Worm (Caenorhabditis elegans): ENCODE measurements around the gene pll-1.

Gene pll-1

ce11 chrIII:385068-385467, 19.3 kb downstream of the pll-1 start:
- no peak for TF ChIP-seq ref-1 (GFP tag; conservative IDR thresholded peaks at IDR 0.05)
- no peak for TF ChIP-seq tab-1 (GFP tag; IDR thresholded peaks at IDR 0.05)
- no peak for TF ChIP-seq flt-1 (GFP tag; IDR thresholded peaks at IDR 0.05)
- no peak for TF ChIP-seq cog-1 (tag; optimal IDR thresholded peaks at IDR 0.05)

DNA sequence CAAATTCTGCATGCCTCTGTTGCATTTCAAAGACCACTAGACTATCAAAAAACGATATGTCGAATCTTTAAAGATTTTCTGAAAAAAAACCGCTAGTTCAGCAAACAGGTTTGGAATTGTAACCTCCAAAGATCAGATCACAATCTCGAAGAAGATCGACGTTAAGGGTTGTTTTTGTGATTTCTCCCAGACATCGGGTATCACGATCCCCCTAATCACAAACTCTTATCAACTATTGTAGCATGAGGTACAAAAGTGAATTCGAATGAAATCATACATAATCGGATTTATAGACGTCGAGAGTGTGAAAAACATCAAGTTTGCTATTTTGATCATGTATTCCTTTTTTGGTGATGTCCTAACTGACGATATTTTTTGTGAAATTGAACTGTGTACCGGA, 35.1 kb downstream of the pll-1 start:
- no peak for TF ChIP-seq tab-1 (GFP tag; IDR thresholded peaks at IDR 0.05)
- TF ChIP-seq cog-1 (tag; optimal IDR thresholded peaks at IDR 0.05) = no peak
- no peak for TF ChIP-seq ref-1 (GFP tag; conservative IDR thresholded peaks at IDR 0.05)
- TF ChIP-seq flt-1 (GFP tag; IDR thresholded peaks at IDR 0.05) = no peak
- TF ChIP-seq med-1 (GFP tag; optimal IDR thresholded peaks at IDR 0.05; ENCODE audit: insufficient read depth) = no peak
- TF ChIP-seq ztf-29 (GFP tag; IDR thresholded peaks at IDR 0.05) = no peak
- no peak for TF ChIP-seq klf-2 (GFP tag; conservative IDR thresholded peaks at IDR 0.05)
- no peak for TF ChIP-seq T22C8.4 (GFP tag; IDR thresholded peaks at IDR 0.05)
- no peak for TF ChIP-seq ztf-23 (GFP tag; IDR thresholded peaks at IDR 0.05)

ce11 chrIII:402168-402813, 36.5 kb downstream of the pll-1 start, which contains the start of the genes Y55B1BL.1 and Y55B1BL.2:
TSS of gene Y55B1BL.1 (plus strand) at chrIII:402384.
TSS of gene Y55B1BL.2 (plus strand) at chrIII:402763.
- TF ChIP-seq med-1 (GFP tag; optimal IDR thresholded peaks at IDR 0.05; ENCODE audit: insufficient read depth) (no peak), flt-1 (GFP tag; IDR thresholded peaks at IDR 0.05) (no peak), T22C8.4 (GFP tag; IDR thresholded peaks at IDR 0.05) (no peak), ztf-23 (GFP tag; IDR thresholded peaks at IDR 0.05) (no peak), tab-1 (GFP tag; IDR thresholded peaks at IDR 0.05) (no peak), klf-2 (GFP tag; conservative IDR thresholded peaks at IDR 0.05) (no peak), ztf-29 (GFP tag; IDR thresholded peaks at IDR 0.05) (no peak), cog-1 (tag; optimal IDR thresholded peaks at IDR 0.05) (no peak), ref-1 (GFP tag; conservative IDR thresholded peaks at IDR 0.05) (no peak)

- TF ChIP-seq ztf-23 (GFP tag; IDR thresholded peaks at IDR 0.05) = peak; percentile 90
- TF ChIP-seq ztf-29 (GFP tag; IDR thresholded peaks at IDR 0.05) = peak; percentile 55; the same call in 1 of the 2 replicates
- TF ChIP-seq klf-2 (GFP tag; conservative IDR thresholded peaks at IDR 0.05) = peak; percentile 93
- peak; percentile 73; the same call in 1 of the 2 replicates for TF ChIP-seq tab-1 (GFP tag; IDR thresholded peaks at IDR 0.05)
- peak; percentile 77 for TF ChIP-seq ref-1 (GFP tag; conservative IDR thresholded peaks at IDR 0.05)
- peak; percentile 54 for TF ChIP-seq T22C8.4 (GFP tag; IDR thresholded peaks at IDR 0.05)
- peak; percentile 9; the same call in 1 of the 2 replicates for TF ChIP-seq flt-1 (GFP tag; IDR thresholded peaks at IDR 0.05)
Measured at ce11 chrIII:415331-415775, 49.6 kb downstream of the pll-1 start.

DNA sequence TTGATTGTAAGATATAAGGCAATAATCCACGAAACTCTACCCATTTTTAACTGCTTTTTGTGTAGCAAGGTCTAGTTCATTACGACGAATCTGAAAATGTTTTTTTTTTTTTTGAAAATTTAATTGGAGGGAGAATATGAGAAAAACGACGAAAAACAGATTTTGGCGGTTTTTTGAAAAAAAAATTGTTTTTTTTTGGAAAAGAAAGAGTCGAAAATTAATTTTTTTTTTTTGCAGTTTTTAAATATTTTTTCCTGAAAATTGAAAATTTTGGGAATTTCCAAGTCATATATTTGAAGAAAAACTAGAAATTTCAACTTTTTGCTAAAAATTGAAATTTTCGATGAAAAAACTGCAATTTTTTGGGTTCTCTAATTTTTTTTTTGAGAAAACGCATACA, 52.9 kb downstream of the pll-1 start, which contains the start of gene stim-1:
TSS of gene stim-1 (minus strand) at position 101 of the 400 bp plus-strand sequence.
- TF ChIP-seq tab-1 (GFP tag; IDR thresholded peaks at IDR 0.05) (no peak), T22C8.4 (GFP tag; IDR thresholded peaks at IDR 0.05) (no peak), flt-1 (GFP tag; IDR thresholded peaks at IDR 0.05) (no peak), ztf-29 (GFP tag; IDR thresholded peaks at IDR 0.05) (no peak), ref-1 (GFP tag; conservative IDR thresholded peaks at IDR 0.05) (no peak), cog-1 (tag; optimal IDR thresholded peaks at IDR 0.05) (no peak), med-1 (GFP tag; optimal IDR thresholded peaks at IDR 0.05; ENCODE audit: insufficient read depth) (no peak), klf-2 (GFP tag; conservative IDR thresholded peaks at IDR 0.05) (no peak), ztf-23 (GFP tag; IDR thresholded peaks at IDR 0.05) (no peak)

DNA sequence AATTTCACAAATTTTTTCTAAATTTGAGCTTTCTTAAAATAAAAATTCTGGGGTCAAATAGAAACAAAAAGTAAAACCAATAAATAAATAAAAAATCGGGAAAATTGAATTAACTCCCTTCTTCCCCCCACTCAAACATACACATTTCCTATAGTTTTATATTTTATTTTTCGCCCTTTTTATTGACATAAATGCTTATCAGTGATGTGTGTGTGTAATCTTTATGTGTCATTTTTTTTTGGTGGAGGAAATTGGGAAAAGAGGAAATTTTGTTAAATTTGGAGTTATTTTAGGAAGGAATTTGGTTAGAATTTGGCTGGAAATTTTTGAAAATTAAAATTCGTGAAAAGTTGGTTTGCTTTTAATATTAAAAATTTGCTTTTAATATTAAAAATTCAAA, 56.8 kb downstream of the pll-1 start:
- TF ChIP-seq klf-2 (GFP tag; conservative IDR thresholded peaks at IDR 0.05) (no peak), med-1 (GFP tag; optimal IDR thresholded peaks at IDR 0.05; ENCODE audit: insufficient read depth) (no peak), ref-1 (GFP tag; conservative IDR thresholded peaks at IDR 0.05) (no peak)

ce11 chrIII:423875-424274, 58.1 kb downstream of the pll-1 start:
- TF ChIP-seq med-1 (GFP tag; optimal IDR thresholded peaks at IDR 0.05; ENCODE audit: insufficient read depth) (no peak), klf-2 (GFP tag; conservative IDR thresholded peaks at IDR 0.05) (no peak), ref-1 (GFP tag; conservative IDR thresholded peaks at IDR 0.05) (no peak), tab-1 (GFP tag; IDR thresholded peaks at IDR 0.05) (no peak), cog-1 (tag; optimal IDR thresholded peaks at IDR 0.05) (no peak), flt-1 (GFP tag; IDR thresholded peaks at IDR 0.05) (no peak), ztf-29 (GFP tag; IDR thresholded peaks at IDR 0.05) (no peak)

Data from whole organism, midembryonic.